Worm (Caenorhabditis elegans): ENCODE results near the gene col-108.

ce11 chrIV:1725888-1726287 is 42.5 kb upstream of the col-108 start, which contains the start of gene K08D12.8:
- no peak for TF ChIP-seq unc-39 (tag; optimal IDR thresholded peaks at IDR 0.05)
- TF ChIP-seq nhr-12 (tag; optimal IDR thresholded peaks at IDR 0.05), result no peak
- no peak for TF ChIP-seq skn-1 (tag; optimal IDR thresholded peaks at IDR 0.05)
- no peak for TF ChIP-seq ceh-16 (tag; optimal IDR thresholded peaks at IDR 0.05)
- no peak for TF ChIP-seq nhr-11 (tag; optimal IDR thresholded peaks at IDR 0.05)
- TF ChIP-seq lsy-2 (tag; optimal IDR thresholded peaks at IDR 0.05), result no peak
- no peak for TF ChIP-seq lin-11 (tag; optimal IDR thresholded peaks at IDR 0.05)
- no peak for TF ChIP-seq nhr-237 (tag; optimal IDR thresholded peaks at IDR 0.05)
- TF ChIP-seq nhr-23 (tag; optimal IDR thresholded peaks at IDR 0.05), result no peak

Data from whole organism, L2 larva.